Fruit fly (Drosophila melanogaster) whole organism, prepupa: ENCODE results near the gene daw.
A peak's percentile ranks its signal among the peaks of the same experiment; 100 is the strongest.

Source experiments
- Blimp-1 ChIP-seq: fragments of 200-800 bp; sonication (Bioruptor generic); optimal IDR thresholded peaks from 3 replicates; lab custom pipeline; 2017; ENCODE audit warnings: missing biosample characterization, missing genetic modification characterization, mild to moderate bottlenecking, moderate library complexity, missing genetic modification reagents
- CG10631 ChIP-seq: fragments of 200-800 bp; sonication (Bioruptor generic); optimal IDR thresholded peaks from 2 replicates; lab custom pipeline; 2016; ENCODE audit warnings: missing biosample characterization, missing genetic modification characterization
- CG11294 ChIP-seq: fragments of 200-800 bp; sonication (Bioruptor generic); IDR thresholded peaks from 2 replicates; pipeline ENCODE4 v1.3.6; 2022; ENCODE audit warnings: missing biosample characterization, missing genetic modification characterization
- CG11902 ChIP-seq: fragments of 200-800 bp; sonication (Bioruptor generic); optimal IDR thresholded peaks from 3 replicates; lab custom pipeline; 2016; ENCODE audit warnings: missing biosample characterization, missing genetic modification characterization
- CG16779 ChIP-seq: fragments of 200-800 bp; sonication (Bioruptor generic); optimal IDR thresholded peaks from 3 replicates; lab custom pipeline; 2017; ENCODE audit warnings: missing biosample characterization, mild to moderate bottlenecking, missing genetic modification characterization
- CG34406 ChIP-seq: fragments of 200-800 bp; sonication (Bioruptor generic); optimal IDR thresholded peaks from 3 replicates; lab custom pipeline; 2016; ENCODE audit warnings: missing biosample characterization, missing genetic modification characterization
- CG3919 ChIP-seq: fragments of 200-800 bp; sonication (Bioruptor generic); optimal IDR thresholded peaks from 3 replicates; lab custom pipeline; 2016; ENCODE audit warnings: missing biosample characterization, missing genetic modification characterization
- CG6276 ChIP-seq: fragments of 200-800 bp; sonication (Bioruptor generic); optimal IDR thresholded peaks from 2 replicates; lab custom pipeline; 2017; ENCODE audit warnings: missing biosample characterization, mild to moderate bottlenecking, missing genetic modification characterization
- CG6792 ChIP-seq: fragments of 200-800 bp; sonication (Bioruptor generic); optimal IDR thresholded peaks from 3 replicates; lab custom pipeline; 2016; ENCODE audit warnings: missing biosample characterization, missing genetic modification characterization
- CG6854 ChIP-seq: fragments of 200-800 bp; sonication (Bioruptor generic); optimal IDR thresholded peaks from 2 replicates; lab custom pipeline; 2017; ENCODE audit warnings: missing biosample characterization, mild to moderate bottlenecking, missing genetic modification characterization
- CG8119 ChIP-seq: fragments of 200-800 bp; sonication (Bioruptor generic); IDR thresholded peaks from 3 replicates; pipeline ENCODE4 v1.3.6; 2022; ENCODE audit warnings: missing biosample characterization, missing genetic modification characterization
- CG8319 ChIP-seq: fragments of 200-800 bp; sonication (Bioruptor generic); optimal IDR thresholded peaks from 3 replicates; lab custom pipeline; 2016; ENCODE audit warnings: missing biosample characterization, missing genetic modification characterization
- CG8632 ChIP-seq: fragments of 200-800 bp; sonication (Bioruptor generic); optimal IDR thresholded peaks from 3 replicates; lab custom pipeline; 2016; ENCODE audit warnings: missing biosample characterization, missing genetic modification characterization
- CG9139 ChIP-seq: fragments of 200-800 bp; sonication (Bioruptor generic); optimal IDR thresholded peaks from 3 replicates; lab custom pipeline; 2017; ENCODE audit warnings: missing biosample characterization, mild to moderate bottlenecking, missing genetic modification characterization
- Eip75B ChIP-seq: fragments of 200-800 bp; sonication (Bioruptor generic); optimal IDR thresholded peaks from 3 replicates; lab custom pipeline; 2016; ENCODE audit warnings: missing biosample characterization, missing genetic modification characterization
- Eip78C ChIP-seq: fragments of 200-800 bp; sonication (Bioruptor generic); peaks from one replicate; lab custom pipeline; 2016; ENCODE audit warnings: missing biosample characterization, missing genetic modification characterization
- Ets96B ChIP-seq: fragments of 200-800 bp; optimal IDR thresholded peaks from 2 replicates; lab custom pipeline; 2019; ENCODE audit warnings: missing biosample characterization, mild to moderate bottlenecking, missing genetic modification characterization, moderate library complexity
- Hr38 ChIP-seq: sonication (Bioruptor generic); optimal IDR thresholded peaks from 2 replicates; lab custom pipeline; 2016; ENCODE audit warnings: missing biosample characterization, missing genetic modification characterization
- Hr39 ChIP-seq: fragments of 200-800 bp; sonication (Bioruptor generic); optimal IDR thresholded peaks from 2 replicates; lab custom pipeline; 2016; ENCODE audit warnings: missing biosample characterization, missing genetic modification characterization
- Hr4 ChIP-seq: fragments of 200-800 bp; sonication (Bioruptor generic); optimal IDR thresholded peaks from 3 replicates; lab custom pipeline; 2016; ENCODE audit warnings: missing biosample characterization, missing genetic modification characterization
- Lpt ChIP-seq: fragments of 200-800 bp; sonication (Bioruptor generic); optimal IDR thresholded peaks from 3 replicates; lab custom pipeline; 2016; ENCODE audit warnings: missing biosample characterization, missing genetic modification characterization
- Met ChIP-seq: fragments of 200-800 bp; sonication (Bioruptor generic); optimal IDR thresholded peaks from 3 replicates; lab custom pipeline; 2016; ENCODE audit warnings: missing biosample characterization, missing genetic modification characterization
- OdsH ChIP-seq: fragments of 200-800 bp; sonication (Bioruptor generic); optimal IDR thresholded peaks from 3 replicates; lab custom pipeline; 2016; ENCODE audit warnings: missing biosample characterization, missing genetic modification characterization
- Sox15 ChIP-seq: fragments of 200-800 bp; sonication (Bioruptor generic); optimal IDR thresholded peaks from 3 replicates; lab custom pipeline; 2016; ENCODE audit warnings: missing biosample characterization, missing genetic modification characterization
- achi ChIP-seq: fragments of 200-800 bp; sonication (Bioruptor generic); optimal IDR thresholded peaks from 3 replicates; lab custom pipeline; 2016; ENCODE audit warnings: missing biosample characterization, missing genetic modification characterization
- acj6 ChIP-seq: fragments of 200-800 bp; sonication (Bioruptor generic); optimal IDR thresholded peaks from 3 replicates; lab custom pipeline; 2016; ENCODE audit warnings: missing biosample characterization, missing genetic modification characterization
- cyc ChIP-seq: fragments of 200-800 bp; sonication (Bioruptor generic); optimal IDR thresholded peaks from 3 replicates; lab custom pipeline; 2016; ENCODE audit warnings: missing biosample characterization, missing genetic modification characterization
- dac ChIP-seq: fragments of 200-800 bp; sonication (Bioruptor generic); optimal IDR thresholded peaks from 2 replicates; lab custom pipeline; 2017; ENCODE audit warnings: missing biosample characterization, mild to moderate bottlenecking, missing genetic modification characterization
- eg ChIP-seq: fragments of 200-800 bp; sonication (Bioruptor generic); IDR thresholded peaks from 3 replicates; pipeline ENCODE4 v1.3.6; 2022; ENCODE audit warnings: missing biosample characterization, missing genetic modification characterization
- fd59A ChIP-seq: fragments of 200-800 bp; sonication (Bioruptor generic); optimal IDR thresholded peaks from 2 replicates; lab custom pipeline; 2017; ENCODE audit warnings: missing biosample characterization, mild to moderate bottlenecking, missing genetic modification characterization, missing genetic modification reagents
- fd85E ChIP-seq: fragments of 200-800 bp; sonication (Bioruptor generic); optimal IDR thresholded peaks from 3 replicates; lab custom pipeline; 2016; ENCODE audit warnings: missing biosample characterization, missing genetic modification characterization
- lz ChIP-seq: fragments of 200-800 bp; sonication (Bioruptor generic); optimal IDR thresholded peaks from 3 replicates; lab custom pipeline; 2016; ENCODE audit warnings: missing biosample characterization, missing genetic modification characterization
- net ChIP-seq: fragments of 200-800 bp; sonication (Bioruptor generic); optimal IDR thresholded peaks from 3 replicates; lab custom pipeline; 2016; ENCODE audit warnings: missing biosample characterization, missing genetic modification characterization
- pdm3 ChIP-seq: fragments of 200-800 bp; sonication (Bioruptor generic); optimal IDR thresholded peaks from 3 replicates; lab custom pipeline; 2016; ENCODE audit warnings: missing biosample characterization, missing genetic modification characterization
- salr ChIP-seq, 2 experiments: fragments of 200-800 bp; sonication (Bioruptor generic); optimal IDR thresholded peaks; 3 replicates each; lab custom pipeline; 2016 to 2018; ENCODE audit warnings: missing biosample characterization in 2 of 2, missing genetic modification characterization in 2 of 2, mild to moderate bottlenecking in 1 of 2
- ss ChIP-seq, 2 experiments: fragments of 200-800 bp; sonication (Bioruptor generic); optimal IDR thresholded peaks; 2 replicates in 1 of 2; 3 replicates in 1 of 2; lab custom pipeline; 2017 to 2018; ENCODE audit warnings: mild to moderate bottlenecking in 2 of 2, missing biosample characterization in 2 of 2, missing genetic modification characterization in 2 of 2, moderate library complexity in 1 of 2
- svp ChIP-seq: fragments of 200-800 bp; sonication (Bioruptor generic); peaks from one replicate; lab custom pipeline; 2016; ENCODE audit warnings: missing biosample characterization, missing genetic modification characterization
- topi ChIP-seq: fragments of 200-800 bp; sonication (Bioruptor generic); optimal IDR thresholded peaks from 3 replicates; lab custom pipeline; 2016; ENCODE audit warnings: missing biosample characterization, missing genetic modification characterization
- vri ChIP-seq: fragments of 200-800 bp; sonication (Bioruptor generic); optimal IDR thresholded peaks from 3 replicates; lab custom pipeline; 2016; ENCODE audit warnings: missing biosample characterization, mild to moderate bottlenecking, missing genetic modification characterization

Gene daw

dm6 chr2L:2808038-2808699 is 3.1 kb downstream of the daw start (continued):
- TF ChIP-seq CG6792 (GFP tag; lab: Kevin White, UChicago) (no peak), acj6 (GFP tag; lab: Kevin White, UChicago) (no peak), salr (GFP tag; optimal IDR thresholded peaks at IDR 0.05; lab: Kevin White, UChicago) (no peak), Ets96B (tag; lab: Kevin White, UChicago) (no peak), CG8319 (no peak), lz (GFP tag; lab: Kevin White, UChicago) (no peak), CG6854 (GFP tag; lab: Kevin White, UChicago) (no peak), Blimp-1 (GFP tag; lab: Kevin White, UChicago) (no peak), vri (GFP tag; lab: Kevin White, UChicago) (peak; percentile 1), OdsH (GFP tag; lab: Kevin White, UChicago) (no peak), Hr38 (GFP tag; lab: Kevin White, UChicago) (no peak), net (GFP tag; lab: Kevin White, UChicago) (no peak), CG11294 (GFP tag; lab: Robert Waterston, UW) (no peak), Eip75B (peak; percentile 3), CG34406 (GFP tag; lab: Kevin White, UChicago) (no peak), dac (GFP tag; lab: Kevin White, UChicago) (no peak), Sox15 (no peak)

dm6 chr2L:2810831-2811230 is 5.8 kb downstream of the daw start:
- TF ChIP-seq ss (GFP tag; optimal IDR thresholded peaks at IDR 0.05; lab: Kevin White, UChicago) = no peak
- no peak for TF ChIP-seq Hr4 (GFP tag; lab: Kevin White, UChicago)
- TF ChIP-seq Met (GFP tag; lab: Kevin White, UChicago) = no peak
- TF ChIP-seq fd85E (GFP tag; lab: Kevin White, UChicago) = no peak
- TF ChIP-seq Hr39 (GFP tag; lab: Kevin White, UChicago) = no peak
- no peak for TF ChIP-seq CG10631 (GFP tag; lab: Kevin White, UChicago)
- no peak for TF ChIP-seq pdm3 (GFP tag; lab: Kevin White, UChicago)
- no peak for TF ChIP-seq Sox15
- peak; percentile 96 for TF ChIP-seq svp

dm6 chr2L:2812137-2812536 is 7.1 kb downstream of the daw start, which contains the start of gene CG2964:
CG2964 (plus strand) TSS chr2L:2812437.
- TF ChIP-seq lz (GFP tag; lab: Kevin White, UChicago) (no peak), CG6854 (GFP tag; lab: Kevin White, UChicago) (no peak), achi (no peak), CG11294 (GFP tag; lab: Robert Waterston, UW) (no peak), Sox15 (no peak), fd59A (GFP tag; lab: Kevin White, UChicago) (no peak), CG8632 (GFP tag; lab: Kevin White, UChicago) (no peak), cyc (GFP tag; lab: Kevin White, UChicago) (no peak), Eip78C (GFP tag; lab: Kevin White, UChicago) (no peak), CG8119 (GFP tag; lab: Robert Waterston, UW) (no peak), Met (GFP tag; lab: Kevin White, UChicago) (no peak)

dm6 chr2L:2815673-2816072 is 10.6 kb downstream of the daw start, which contains the start of gene G6P:
G6P (minus strand) TSS chr2L:2815760.
- TF ChIP-seq CG3919 (GFP tag; lab: Kevin White, UChicago) (no peak), eg (GFP tag; lab: Robert Waterston, UW) (no peak), CG6276 (GFP tag; lab: Kevin White, UChicago) (no peak), Eip75B (no peak), CG11902 (GFP tag; lab: Kevin White, UChicago) (no peak), CG9139 (GFP tag; lab: Kevin White, UChicago) (no peak), Lpt (GFP tag; lab: Kevin White, UChicago) (no peak), vri (GFP tag; lab: Kevin White, UChicago) (no peak), acj6 (GFP tag; lab: Kevin White, UChicago) (no peak), topi (GFP tag; lab: Kevin White, UChicago) (no peak), CG16779 (tag; lab: Kevin White, UChicago) (no peak), ss (GFP tag; optimal IDR thresholded peaks at IDR 0.05; lab: Kevin White, UChicago) (no peak), CG11294 (GFP tag; lab: Robert Waterston, UW) (no peak), net (GFP tag; lab: Kevin White, UChicago) (no peak), Eip78C (GFP tag; lab: Kevin White, UChicago) (no peak)
